Worm (Caenorhabditis elegans): ENCODE measurements around the gene ugt-47.

DNA sequence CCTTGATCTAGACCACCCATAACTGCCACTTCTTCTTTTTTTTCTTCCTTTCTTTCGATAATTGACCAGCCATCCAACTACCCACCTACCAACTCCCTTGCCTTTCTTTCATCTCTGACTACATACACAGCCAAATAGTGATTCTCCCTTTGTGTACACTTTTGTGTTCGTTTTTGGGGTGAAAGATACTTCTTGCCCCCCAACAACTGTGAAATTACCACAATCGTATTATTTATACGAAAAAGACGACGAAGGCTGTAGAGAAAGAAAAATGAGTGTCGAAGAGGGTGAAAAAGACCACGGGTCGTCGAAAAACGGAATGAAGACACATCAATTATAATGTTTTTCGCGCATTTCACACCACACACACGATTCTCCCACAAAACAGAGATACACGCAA lies 51.9 kb downstream of the ugt-47 start:
- TF ChIP-seq unc-62 (GFP tag; optimal IDR thresholded peaks at IDR 0.05) (no peak), ama-1 (optimal IDR thresholded peaks at IDR 0.05) (no peak), ztf-11 (tag; optimal IDR thresholded peaks at IDR 0.05) (no peak), ceh-82 (tag; optimal IDR thresholded peaks at IDR 0.05) (no peak)

Measured in whole organism, L3 larva.